Worm (Caenorhabditis elegans) whole organism, L4 larva: Measurements from ENCODE around the gene Y56A3A.2.

Experiments used
- D1046.2 ChIP-seq: fragments of 200-800 bp; sonication (Bioruptor generic); IDR thresholded peaks from 2 replicates; pipeline ENCODE4 v1.3.6; 2022; ENCODE audit warnings: missing genetic modification characterization, missing compliant biosample characterization
- F10B5.3 ChIP-seq: sonication (generic microtip); optimal IDR thresholded peaks from 2 replicates; lab custom pipeline; 2016; ENCODE audit warnings: mild to moderate bottlenecking, missing genetic modification characterization, missing compliant biosample characterization
- F49E8.2 ChIP-seq: sonication (generic microtip); optimal IDR thresholded peaks from 2 replicates; lab custom pipeline; 2016; ENCODE audit warnings: missing compliant biosample characterization, mild to moderate bottlenecking, missing genetic modification characterization, borderline replicate concordance
- T20F7.1 ChIP-seq: fragments of 200-800 bp; sonication (Bioruptor generic); optimal IDR thresholded peaks from 2 replicates; lab custom pipeline; 2018; ENCODE audit warnings: mild to moderate bottlenecking, missing genetic modification characterization, missing compliant biosample characterization
- ZK337.2 ChIP-seq: fragments of 200-800 bp; sonication (Bioruptor generic); IDR thresholded peaks from 2 replicates; pipeline ENCODE4 v1.3.6; 2022; ENCODE audit warnings: missing genetic modification reagents, missing genetic modification characterization, missing compliant biosample characterization
- aha-1 ChIP-seq: fragments of 150-350 bp; peaks from one replicate; lab custom pipeline; 2014; ENCODE audit warnings: missing biosample characterization, missing genetic modification characterization
- arid-1 ChIP-seq: fragments of 200-800 bp; sonication (Bioruptor generic); conservative IDR thresholded peaks from 2 replicates; pipeline ENCODE4 v1.3.6; 2022; ENCODE audit warnings: missing genetic modification reagents, missing genetic modification characterization, missing compliant biosample characterization
- ces-1 ChIP-seq: fragments of 150-350 bp; sonication (generic microtip); optimal IDR thresholded peaks from 4 replicates; lab custom pipeline; 2014; ENCODE audit warnings: missing biosample characterization, missing genetic modification reagents, missing genetic modification characterization
- daf-16 ChIP-seq, 3 experiments: sonication (generic microtip); optimal IDR thresholded peaks; 2 replicates each; lab custom pipeline; 2016 to 2017; ENCODE audit warnings: missing genetic modification characterization in 3 of 3, missing genetic modification reagents in 3 of 3, mild to moderate bottlenecking in 2 of 3, missing compliant biosample characterization in 2 of 3, missing biosample characterization in 1 of 3, moderate library complexity in 1 of 3
- dpl-1 ChIP-seq: fragments of 150-350 bp; optimal IDR thresholded peaks from 2 replicates; lab custom pipeline; 2014; ENCODE audit warnings: missing biosample characterization, missing genetic modification reagents, missing genetic modification characterization
- dve-1 ChIP-seq: sonication (generic microtip); optimal IDR thresholded peaks from 2 replicates; lab custom pipeline; 2017; ENCODE audit warnings: antibody characterized with exemption, mild to moderate bottlenecking, missing genetic modification characterization, missing compliant biosample characterization; ENCODE audit not compliant: insufficient read depth
- gei-8 ChIP-seq: fragments of 200-800 bp; sonication (Bioruptor generic); optimal IDR thresholded peaks from 2 replicates; lab custom pipeline; 2018; ENCODE audit warnings: mild to moderate bottlenecking, missing genetic modification characterization, missing compliant biosample characterization
- hif-1 ChIP-seq, 2 experiments: sonication (generic microtip); optimal IDR thresholded peaks; 2 replicates each; lab custom pipeline; 2016 to 2017; ENCODE audit warnings: missing compliant biosample characterization in 2 of 2, missing genetic modification characterization in 2 of 2, missing genetic modification reagents in 2 of 2, missing genotype in 2 of 2, mild to moderate bottlenecking in 1 of 2
- hmg-1.1 ChIP-seq: fragments of 200-800 bp; sonication (Bioruptor generic); IDR thresholded peaks from 2 replicates; pipeline ENCODE4 v1.3.6; 2022; ENCODE audit warnings: missing genetic modification reagents, missing genetic modification characterization, missing compliant biosample characterization
- lim-7 ChIP-seq: fragments of 200-800 bp; sonication (Bioruptor generic); IDR thresholded peaks from 2 replicates; pipeline ENCODE4 v1.3.6; 2022; ENCODE audit warnings: missing genetic modification characterization, missing compliant biosample characterization
- lin-1 ChIP-seq: fragments of 200-800 bp; sonication (Bioruptor generic); IDR thresholded peaks from 2 replicates; pipeline ENCODE4 v1.3.6; 2022; ENCODE audit warnings: missing genetic modification reagents, missing genetic modification characterization, missing compliant biosample characterization
- lin-13 ChIP-seq: fragments of 150-350 bp; optimal IDR thresholded peaks from 2 replicates; lab custom pipeline; 2014; ENCODE audit warnings: missing biosample characterization, missing genetic modification reagents, missing genetic modification characterization
- lin-38 ChIP-seq: fragments of 200-800 bp; sonication (Bioruptor generic); IDR thresholded peaks from 2 replicates; pipeline ENCODE4 v1.3.6; 2022; ENCODE audit warnings: missing genetic modification reagents, missing genetic modification characterization, missing compliant biosample characterization
- lir-3 ChIP-seq: sonication (generic microtip); optimal IDR thresholded peaks from 2 replicates; lab custom pipeline; 2016; ENCODE audit warnings: mild to moderate bottlenecking, missing genetic modification characterization, missing compliant biosample characterization
- mes-2 ChIP-seq: sonication (generic microtip); optimal IDR thresholded peaks from 2 replicates; lab custom pipeline; 2016; ENCODE audit warnings: missing genotype, mild to moderate bottlenecking, missing genetic modification characterization, missing compliant biosample characterization; ENCODE audit not compliant: poor library complexity, severe bottlenecking
- mxl-2 ChIP-seq: fragments of 200-800 bp; sonication (Bioruptor generic); conservative IDR thresholded peaks from 2 replicates; pipeline ENCODE4 v1.3.6; 2022; ENCODE audit warnings: missing genetic modification reagents, missing genetic modification characterization, missing compliant biosample characterization
- nhr-102 ChIP-seq: sonication (generic microtip); optimal IDR thresholded peaks from 2 replicates; lab custom pipeline; 2016; ENCODE audit warnings: mild to moderate bottlenecking, missing genetic modification characterization, moderate library complexity, missing compliant biosample characterization
- nhr-11 ChIP-seq: fragments of 150-350 bp; optimal IDR thresholded peaks from 2 replicates; lab custom pipeline; 2014; ENCODE audit warnings: missing biosample characterization, missing genetic modification characterization
- nhr-25 ChIP-seq: sonication (generic microtip); optimal IDR thresholded peaks from 2 replicates; lab custom pipeline; 2017; ENCODE audit warnings: missing genetic modification characterization, mild to moderate bottlenecking, missing compliant biosample characterization, antibody characterized with exemption, moderate library complexity, borderline replicate concordance; ENCODE audit not compliant: insufficient read depth
- nhr-28 ChIP-seq: fragments of 150-350 bp; optimal IDR thresholded peaks from 2 replicates; lab custom pipeline; 2014; ENCODE audit warnings: missing biosample characterization, missing genetic modification characterization
- nhr-6 ChIP-seq: fragments of 150-350 bp; optimal IDR thresholded peaks from 2 replicates; lab custom pipeline; 2014; ENCODE audit warnings: missing biosample characterization, missing genetic modification characterization
- nhr-77 ChIP-seq: fragments of 150-350 bp; optimal IDR thresholded peaks from 2 replicates; lab custom pipeline; 2014; ENCODE audit warnings: missing biosample characterization, missing genetic modification characterization
- pha-4 ChIP-seq, 2 experiments: fragments of 150-350 bp in 1 of 2; fragments of 200-800 bp in 1 of 2; sonication (Bioruptor generic) in 1 of 2; IDR thresholded peaks in 1 of 2; optimal IDR thresholded peaks in 1 of 2; 2 replicates each; pipeline versions ENCODE4 v1.3.6 to Lab custom; 2014 to 2022; ENCODE audit warnings: missing genetic modification characterization in 2 of 2, missing genetic modification reagents in 2 of 2, missing biosample characterization in 1 of 2, missing compliant biosample characterization in 1 of 2
- php-3 ChIP-seq: fragments of 200-800 bp; sonication (Bioruptor generic); IDR thresholded peaks from 2 replicates; pipeline ENCODE4 v1.3.6; 2022; ENCODE audit warnings: missing genetic modification reagents, missing genetic modification characterization, missing compliant biosample characterization
- sdz-12 ChIP-seq: fragments of 200-800 bp; sonication (Bioruptor generic); optimal IDR thresholded peaks from 2 replicates; lab custom pipeline; 2018; ENCODE audit warnings: mild to moderate bottlenecking, missing genetic modification characterization, missing compliant biosample characterization
- set-16 ChIP-seq: fragments of 200-800 bp; sonication (Bioruptor generic); IDR thresholded peaks from 2 replicates; pipeline ENCODE4 v1.3.6; 2022; ENCODE audit warnings: missing genetic modification reagents, missing genetic modification characterization, missing compliant biosample characterization
- skn-1 ChIP-seq: fragments of 150-350 bp; optimal IDR thresholded peaks from 2 replicates; lab custom pipeline; 2014; ENCODE audit warnings: missing biosample characterization, missing genetic modification characterization
- snpc-1.2 ChIP-seq: fragments of 200-800 bp; sonication (Bioruptor generic); IDR thresholded peaks from 2 replicates; pipeline ENCODE4 v1.3.6; 2022; ENCODE audit warnings: missing genetic modification reagents, missing genetic modification characterization, missing compliant biosample characterization
- spr-3 ChIP-seq: fragments of 200-800 bp; sonication (Bioruptor generic); optimal IDR thresholded peaks from 2 replicates; lab custom pipeline; 2018; ENCODE audit warnings: mild to moderate bottlenecking, missing genetic modification characterization, missing compliant biosample characterization
- tra-1 ChIP-seq: fragments of 200-800 bp; sonication (Bioruptor generic); IDR thresholded peaks from 2 replicates; pipeline ENCODE4 v1.3.6; 2022; ENCODE audit warnings: missing genetic modification reagents, missing genetic modification characterization, missing compliant biosample characterization
- zag-1 ChIP-seq: fragments of 150-350 bp; optimal IDR thresholded peaks from 2 replicates; lab custom pipeline; 2014; ENCODE audit warnings: missing biosample characterization, missing genetic modification characterization
- zfp-3 ChIP-seq: fragments of 200-800 bp; sonication (Bioruptor generic); conservative IDR thresholded peaks from 2 replicates; pipeline ENCODE4 v1.3.6; 2022; ENCODE audit warnings: missing genetic modification reagents, missing genetic modification characterization, missing compliant biosample characterization
- zip-2 ChIP-seq: fragments of 150-350 bp; optimal IDR thresholded peaks from 2 replicates; lab custom pipeline; 2014; ENCODE audit warnings: missing biosample characterization, missing genetic modification characterization

Y56A3A.2 gene

ce11 chrIII:11830522-11831489 is 31.2 kb downstream of the Y56A3A.2 start (continued):
- TF ChIP-seq T20F7.1 (no peak), gei-8 (GFP tag; lab: Kevin White, UChicago) (peak; percentile 22), arid-1 (peak; percentile 48; the same call in 1 of the 2 replicates), nhr-102 (tag; lab: Kevin White, UChicago) (no peak), nhr-28 (tag; lab: Kevin White, UChicago) (no peak), pha-4 (GFP tag; IDR thresholded peaks at IDR 0.05; lab: Robert Waterston, UW) (peak; percentile 27; the same call in 1 of the 2 replicates), pha-4 (tag; optimal IDR thresholded peaks at IDR 0.05; lab: Kevin White, UChicago) (no peak), zfp-3 (peak; percentile 73; the same call in 1 of the 2 replicates), skn-1 (tag; lab: Kevin White, UChicago) (no peak), spr-3 (peak; percentile 42)

ce11 chrIII:11829585-11830195 is 32.4 kb downstream of the Y56A3A.2 start:
- TF ChIP-seq snpc-1.2 (GFP tag; lab: Robert Waterston, UW) (peak; percentile 7; the same call in 1 of the 2 replicates), lin-13 (no peak), ces-1 (GFP tag; lab: Kevin White, UChicago) (no peak), ZK337.2 (GFP tag; lab: Robert Waterston, UW) (no peak), set-16 (GFP tag; lab: Robert Waterston, UW) (peak; percentile 91), aha-1 (peak; percentile 24), gei-8 (GFP tag; lab: Kevin White, UChicago) (peak; percentile 13)

ce11 chrIII:11829062-11829461 is 33.0 kb downstream of the Y56A3A.2 start:
- no peak for TF ChIP-seq zip-2 (tag; lab: Kevin White, UChicago)
- TF ChIP-seq tra-1, result no peak
- TF ChIP-seq D1046.2 (GFP tag; lab: Robert Waterston, UW), result no peak
- TF ChIP-seq T20F7.1, result no peak
- no peak for TF ChIP-seq nhr-25 (tag; lab: Kevin White, UChicago)
- TF ChIP-seq F10B5.3 (tag; lab: Kevin White, UChicago), result no peak
- TF ChIP-seq lim-7 (GFP tag; lab: Robert Waterston, UW), result no peak
- no peak for TF ChIP-seq zfp-3
- no peak for TF ChIP-seq mxl-2 (GFP tag; lab: Robert Waterston, UW)

- TF ChIP-seq lin-38 (GFP tag; lab: Robert Waterston, UW) (no peak), nhr-11 (tag; lab: Kevin White, UChicago) (no peak), F49E8.2 (tag; lab: Kevin White, UChicago) (no peak), lir-3 (tag; lab: Kevin White, UChicago) (no peak), lin-1 (GFP tag; lab: Robert Waterston, UW) (no peak), php-3 (GFP tag; lab: Robert Waterston, UW) (no peak)
Observed at ce11 chrIII:11826118-11826517, 35.9 kb downstream of the Y56A3A.2 start, which contains the start of gene rsp-8. TSS of gene rsp-8 (plus strand) at chrIII:11826418.

ce11 chrIII:11825654-11826053 is 36.4 kb downstream of the Y56A3A.2 start:
- TF ChIP-seq dve-1 (tag; lab: Kevin White, UChicago) (peak; percentile 20), gei-8 (GFP tag; lab: Kevin White, UChicago) (no peak), zag-1 (tag; lab: Kevin White, UChicago) (no peak), pha-4 (GFP tag; IDR thresholded peaks at IDR 0.05; lab: Robert Waterston, UW) (no peak), pha-4 (tag; optimal IDR thresholded peaks at IDR 0.05; lab: Kevin White, UChicago) (no peak), mes-2 (tag; lab: Kevin White, UChicago) (peak; percentile 86), dpl-1 (peak; percentile 64), sdz-12 (GFP tag; lab: Kevin White, UChicago) (no peak), ces-1 (GFP tag; lab: Kevin White, UChicago) (no peak), hmg-1.1 (GFP tag; lab: Robert Waterston, UW) (peak; percentile 49), daf-16 (GFP tag; optimal IDR thresholded peaks at IDR 0.05; lab: Kevin White, UChicago) (no peak), daf-16 (tag; optimal IDR thresholded peaks at IDR 0.05; lab: Kevin White, UChicago) (peak; percentile 17), hif-1 (tag; optimal IDR thresholded peaks at IDR 0.05; lab: Kevin White, UChicago) (peak in 1 of 2 experiments; percentile 46), nhr-28 (tag; lab: Kevin White, UChicago) (peak; percentile 56), nhr-6 (tag; lab: Kevin White, UChicago) (peak; percentile 42), zfp-3 (no peak), nhr-77 (tag; lab: Kevin White, UChicago) (peak; percentile 36), lin-13 (peak; percentile 76)
